Worm (Caenorhabditis elegans) whole organism, L2 larva: ENCODE data around the gene C11G10.1.

Experiments
- F13H6.1 ChIP-seq: sonication (generic microtip); optimal IDR thresholded peaks from 2 replicates; lab custom pipeline; 2016; ENCODE audit warnings: missing genetic modification characterization, missing compliant biosample characterization
- aly-2 ChIP-seq: fragments of 150-350 bp; optimal IDR thresholded peaks from 2 replicates; lab custom pipeline; 2014; ENCODE audit warnings: missing biosample characterization, missing genetic modification characterization
- dmd-4 ChIP-seq: sonication (generic microtip); optimal IDR thresholded peaks from 2 replicates; lab custom pipeline; 2017; ENCODE audit warnings: missing biosample characterization, missing genetic modification characterization
- egl-27 ChIP-seq: sonication (generic microtip); optimal IDR thresholded peaks from 3 replicates; lab custom pipeline; 2017; ENCODE audit warnings: missing biosample characterization, missing genetic modification reagents, missing genetic modification characterization
- mab-5 ChIP-seq: fragments of 150-350 bp; optimal IDR thresholded peaks from 2 replicates; lab custom pipeline; 2014; ENCODE audit warnings: missing biosample characterization, missing genetic modification characterization
- nhr-10 ChIP-seq: sonication (generic microtip); optimal IDR thresholded peaks from 2 replicates; lab custom pipeline; 2017; ENCODE audit warnings: missing biosample characterization, missing genetic modification characterization
- nhr-11 ChIP-seq: fragments of 150-350 bp; optimal IDR thresholded peaks from 2 replicates; lab custom pipeline; 2014; ENCODE audit warnings: missing biosample characterization, missing genetic modification characterization
- nhr-23 ChIP-seq: fragments of 150-350 bp; optimal IDR thresholded peaks from 2 replicates; lab custom pipeline; 2014; ENCODE audit warnings: missing biosample characterization, missing genetic modification reagents, missing genetic modification characterization
- nhr-25 ChIP-seq: fragments of 150-350 bp; sonication (generic microtip); optimal IDR thresholded peaks from 3 replicates; lab custom pipeline; 2014; ENCODE audit warnings: missing biosample characterization, missing genetic modification characterization
- skn-1 ChIP-seq: sonication (generic microtip); optimal IDR thresholded peaks from 2 replicates; lab custom pipeline; 2017; ENCODE audit warnings: missing biosample characterization, missing genetic modification characterization
- sma-9 ChIP-seq, 2 experiments: fragments of 150-350 bp in 1 of 2; sonication (generic microtip) in 1 of 2; optimal IDR thresholded peaks; 2 replicates each; lab custom pipeline; 2014 to 2016; ENCODE audit warnings: missing genetic modification characterization in 2 of 2, mild to moderate bottlenecking in 1 of 2, missing biosample characterization in 1 of 2, missing compliant biosample characterization in 1 of 2, missing genetic modification reagents in 1 of 2, moderate library complexity in 1 of 2
- unc-39 ChIP-seq: fragments of 150-350 bp; optimal IDR thresholded peaks from 2 replicates; lab custom pipeline; 2014; ENCODE audit warnings: missing biosample characterization, missing genetic modification characterization
- unc-62 ChIP-seq: fragments of 150-350 bp; optimal IDR thresholded peaks from 2 replicates; lab custom pipeline; 2014; ENCODE audit warnings: missing biosample characterization, missing genetic modification reagents, missing genetic modification characterization

DNA sequence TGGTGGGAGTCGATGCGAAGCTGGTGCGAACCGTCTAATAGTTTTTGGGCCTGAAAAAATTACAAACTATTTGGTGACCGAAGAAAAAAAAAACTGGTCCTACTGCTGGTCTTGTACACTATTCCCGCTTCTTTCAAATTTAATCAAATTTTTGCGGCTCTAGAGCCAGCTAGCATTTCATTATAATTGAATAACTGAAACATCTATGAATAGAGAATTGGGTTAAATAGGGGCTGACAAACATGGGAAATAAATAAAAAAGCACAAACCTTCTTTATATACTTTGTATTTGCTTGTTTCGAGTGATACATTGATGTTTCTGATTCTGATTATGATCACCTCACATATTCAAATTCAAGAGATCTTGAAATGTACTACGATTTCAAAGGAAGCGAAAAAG, 33.4 kb downstream of the C11G10.1 start:
- TF ChIP-seq nhr-11 (tag; lab: Kevin White, UChicago), result no peak
- no peak for TF ChIP-seq mab-5 (tag; lab: Kevin White, UChicago)
- TF ChIP-seq nhr-25 (tag; lab: Kevin White, UChicago), result no peak
- no peak for TF ChIP-seq unc-39 (tag; lab: Kevin White, UChicago)
- no peak for TF ChIP-seq F13H6.1 (tag; lab: Kevin White, UChicago)
- TF ChIP-seq nhr-10 (tag; lab: Kevin White, UChicago), result no peak
- no peak for TF ChIP-seq dmd-4 (tag; lab: Kevin White, UChicago)
- no peak for TF ChIP-seq nhr-23 (tag; lab: Kevin White, UChicago)
- TF ChIP-seq sma-9 (GFP tag; optimal IDR thresholded peaks at IDR 0.05; lab: Kevin White, UChicago), result no peak
- no peak for TF ChIP-seq sma-9 (tag; optimal IDR thresholded peaks at IDR 0.05; lab: Kevin White, UChicago)
- no peak for TF ChIP-seq egl-27 (tag; lab: Kevin White, UChicago)
- TF ChIP-seq skn-1 (tag; lab: Kevin White, UChicago), result no peak
- no peak for TF ChIP-seq unc-62 (GFP tag; lab: Kevin White, UChicago)
- TF ChIP-seq aly-2, result no peak
